Fruit fly (Drosophila melanogaster) whole organism, embryonic: ENCODE data around the gene CG15480.
A peak's percentile ranks its signal among the peaks of the same experiment; 100 is the strongest.

Experiments
- Atf-2 ChIP-seq: fragments of 200-800 bp; sonication (Bioruptor generic); optimal IDR thresholded peaks from 2 replicates; lab custom pipeline; 2016; ENCODE audit warnings: missing biosample characterization, missing genetic modification characterization
- BEAF-32 ChIP-seq: fragments of 200-800 bp; sonication (Bioruptor generic); optimal IDR thresholded peaks from 3 replicates; lab custom pipeline; 2017; ENCODE audit warnings: missing biosample characterization, missing genetic modification characterization, mild to moderate bottlenecking, moderate library complexity, missing genetic modification reagents
- CG1024 ChIP-seq: fragments of 200-800 bp; sonication (Bioruptor generic); IDR thresholded peaks from 2 replicates; pipeline ENCODE4 v1.3.6; 2022; ENCODE audit warnings: missing biosample characterization, missing genetic modification characterization
- CG10274 ChIP-seq: fragments of 200-800 bp; sonication (Bioruptor generic); optimal IDR thresholded peaks from 3 replicates; lab custom pipeline; 2017; ENCODE audit warnings: missing biosample characterization, mild to moderate bottlenecking, missing genetic modification characterization
- CG10431 ChIP-seq: fragments of 200-800 bp; sonication (Bioruptor generic); optimal IDR thresholded peaks from 3 replicates; lab custom pipeline; 2018; ENCODE audit warnings: missing biosample characterization, mild to moderate bottlenecking, missing genetic modification characterization
- CG10462 ChIP-seq: fragments of 200-800 bp; sonication (Bioruptor generic); optimal IDR thresholded peaks from 2 replicates; lab custom pipeline; 2016; ENCODE audit warnings: missing biosample characterization, missing genetic modification characterization
- CG12155 ChIP-seq: fragments of 200-800 bp; sonication (Bioruptor generic); optimal IDR thresholded peaks from 3 replicates; lab custom pipeline; 2016; ENCODE audit warnings: missing biosample characterization, missing genetic modification characterization
- CG13775 ChIP-seq: fragments of 200-800 bp; sonication (Bioruptor generic); optimal IDR thresholded peaks from 3 replicates; lab custom pipeline; 2017; ENCODE audit warnings: missing biosample characterization, mild to moderate bottlenecking, missing genetic modification characterization
- CG14441 ChIP-seq: fragments of 200-800 bp; sonication (Bioruptor generic); IDR thresholded peaks from 2 replicates; pipeline ENCODE4 v1.3.6; 2022; ENCODE audit warnings: missing biosample characterization, missing genetic modification characterization
- CG14710 ChIP-seq: fragments of 200-800 bp; sonication (Bioruptor generic); optimal IDR thresholded peaks from 3 replicates; lab custom pipeline; 2019; ENCODE audit warnings: missing biosample characterization, mild to moderate bottlenecking, missing genetic modification characterization, moderate library complexity
- CG1602 ChIP-seq: fragments of 200-800 bp; sonication (Bioruptor generic); optimal IDR thresholded peaks from 3 replicates; lab custom pipeline; 2016; ENCODE audit warnings: missing biosample characterization, missing genetic modification characterization
- CG17361 ChIP-seq: fragments of 200-800 bp; sonication (Bioruptor generic); IDR thresholded peaks from 3 replicates; pipeline ENCODE4 v1.3.6; 2022; ENCODE audit warnings: missing biosample characterization, missing genetic modification characterization
- CG2120 ChIP-seq: fragments of 200-800 bp; sonication (Bioruptor generic); optimal IDR thresholded peaks from 3 replicates; lab custom pipeline; 2016; ENCODE audit warnings: missing biosample characterization, missing genetic modification characterization
- CG2202 ChIP-seq: fragments of 200-800 bp; sonication (Bioruptor generic); optimal IDR thresholded peaks from 2 replicates; lab custom pipeline; 2018; ENCODE audit warnings: missing biosample characterization, mild to moderate bottlenecking, missing genetic modification characterization
- CG3407 ChIP-seq: fragments of 200-800 bp; sonication (Bioruptor generic); optimal IDR thresholded peaks from 2 replicates; lab custom pipeline; 2018; ENCODE audit warnings: missing biosample characterization, mild to moderate bottlenecking, missing genetic modification characterization
- CG4730 ChIP-seq: fragments of 200-800 bp; sonication (Bioruptor generic); IDR thresholded peaks from 2 replicates; pipeline ENCODE4 v1.3.6; 2022; ENCODE audit warnings: missing biosample characterization, missing genetic modification characterization
- CG7372 ChIP-seq: fragments of 200-800 bp; sonication (Bioruptor generic); IDR thresholded peaks from 2 replicates; pipeline ENCODE4 v1.3.6; 2022; ENCODE audit warnings: missing biosample characterization, missing genetic modification characterization
- CG8944 ChIP-seq: fragments of 200-800 bp; sonication (Bioruptor generic); optimal IDR thresholded peaks from 3 replicates; lab custom pipeline; 2016; ENCODE audit warnings: missing biosample characterization, missing genetic modification characterization
- Dek ChIP-seq: fragments of 200-800 bp; sonication (Bioruptor generic); optimal IDR thresholded peaks from 3 replicates; lab custom pipeline; 2019; ENCODE audit warnings: missing biosample characterization, mild to moderate bottlenecking, missing genetic modification characterization, moderate library complexity
- Dip3 ChIP-seq: fragments of 200-800 bp; sonication (Bioruptor generic); optimal IDR thresholded peaks from 3 replicates; lab custom pipeline; 2016; ENCODE audit warnings: missing biosample characterization, missing genetic modification characterization
- Dref ChIP-seq: fragments of 200-800 bp; sonication (Bioruptor generic); IDR thresholded peaks from 2 replicates; pipeline ENCODE4 v1.3.6; 2022; ENCODE audit warnings: missing biosample characterization, missing genetic modification characterization
- Drgx ChIP-seq: fragments of 200-800 bp; sonication (Bioruptor generic); IDR thresholded peaks from 2 replicates; pipeline ENCODE4 v1.3.6; 2022; ENCODE audit warnings: missing biosample characterization, missing genetic modification characterization
- Elba2 ChIP-seq: fragments of 200-800 bp; sonication (Bioruptor generic); optimal IDR thresholded peaks from 3 replicates; lab custom pipeline; 2016; ENCODE audit warnings: missing biosample characterization, missing genetic modification characterization
- Fer2 ChIP-seq: fragments of 200-800 bp; sonication (Bioruptor generic); optimal IDR thresholded peaks from 2 replicates; lab custom pipeline; 2018; ENCODE audit warnings: missing biosample characterization, mild to moderate bottlenecking, missing genetic modification characterization, moderate library complexity
- H15 ChIP-seq: fragments of 200-800 bp; sonication (Bioruptor generic); IDR thresholded peaks from 3 replicates; pipeline ENCODE4 v1.3.6; 2022; ENCODE audit warnings: missing biosample characterization, missing genetic modification characterization
- H2.0 ChIP-seq: fragments of 200-800 bp; sonication (Bioruptor generic); IDR thresholded peaks from 2 replicates; pipeline ENCODE4 v1.3.6; 2022; ENCODE audit warnings: missing biosample characterization, missing genetic modification characterization
- HLH3B ChIP-seq: fragments of 200-800 bp; sonication (Bioruptor generic); IDR thresholded peaks from 2 replicates; pipeline ENCODE4 v1.3.6; 2022; ENCODE audit warnings: missing biosample characterization, missing genetic modification characterization
- HmgZ ChIP-seq: fragments of 200-800 bp; sonication (Bioruptor generic); optimal IDR thresholded peaks from 2 replicates; lab custom pipeline; 2018; ENCODE audit warnings: missing biosample characterization, mild to moderate bottlenecking, missing genetic modification characterization
- Hmx ChIP-seq: fragments of 200-800 bp; sonication (Bioruptor generic); optimal IDR thresholded peaks from 2 replicates; lab custom pipeline; 2016; ENCODE audit warnings: missing biosample characterization, missing genetic modification characterization
- Lhr ChIP-seq: fragments of 200-800 bp; sonication (Bioruptor generic); optimal IDR thresholded peaks from 3 replicates; lab custom pipeline; 2017; ENCODE audit warnings: mild to moderate bottlenecking, missing biosample characterization, missing genetic modification reagents, missing genetic modification characterization
- MESR4 ChIP-seq: fragments of 200-800 bp; sonication (Bioruptor generic); optimal IDR thresholded peaks from 2 replicates; lab custom pipeline; 2018; ENCODE audit warnings: missing biosample characterization, mild to moderate bottlenecking, missing genetic modification characterization, moderate library complexity
- Max ChIP-seq: fragments of 200-800 bp; sonication (Bioruptor generic); optimal IDR thresholded peaks from 2 replicates; lab custom pipeline; 2016; ENCODE audit warnings: missing biosample characterization, mild to moderate bottlenecking, missing genetic modification characterization
- Nf-YA ChIP-seq: fragments of 200-800 bp; sonication (Bioruptor generic); IDR thresholded peaks from 2 replicates; pipeline ENCODE4 v1.3.6; 2022; ENCODE audit warnings: missing biosample characterization, missing genetic modification characterization
- Scr ChIP-seq: fragments of 200-800 bp; sonication (Bioruptor generic); IDR thresholded peaks from 2 replicates; pipeline ENCODE4 v1.3.6; 2022; ENCODE audit warnings: missing biosample characterization, missing genetic modification characterization; ENCODE audit not compliant: partially characterized antibody
- Ssrp ChIP-seq: fragments of 200-800 bp; sonication (Bioruptor generic); optimal IDR thresholded peaks from 2 replicates; lab custom pipeline; 2018; ENCODE audit warnings: missing biosample characterization, mild to moderate bottlenecking, missing genetic modification characterization, moderate library complexity
- bsh ChIP-seq, 2 experiments: fragments of 200-800 bp; sonication (Bioruptor generic); optimal IDR thresholded peaks; 2 replicates each; lab custom pipeline; 2017 to 2018; ENCODE audit warnings: mild to moderate bottlenecking in 2 of 2, missing biosample characterization in 2 of 2, missing genetic modification characterization in 2 of 2, moderate library complexity in 1 of 2
- cwo ChIP-seq: fragments of 200-800 bp; sonication (Bioruptor generic); optimal IDR thresholded peaks from 3 replicates; lab custom pipeline; 2017; ENCODE audit warnings: missing biosample characterization, missing genetic modification characterization, mild to moderate bottlenecking, moderate library complexity, missing genetic modification reagents
- danr ChIP-seq: fragments of 200-800 bp; sonication (Bioruptor generic); IDR thresholded peaks from 2 replicates; pipeline ENCODE4 v1.3.6; 2022; ENCODE audit warnings: missing biosample characterization, missing genetic modification characterization
- gem ChIP-seq: fragments of 200-800 bp; sonication (Bioruptor generic); optimal IDR thresholded peaks from 2 replicates; lab custom pipeline; 2019; ENCODE audit warnings: missing biosample characterization, mild to moderate bottlenecking, missing genetic modification characterization, moderate library complexity
- kah ChIP-seq: fragments of 200-800 bp; sonication (Bioruptor generic); optimal IDR thresholded peaks from 2 replicates; lab custom pipeline; 2018; ENCODE audit warnings: missing biosample characterization, mild to moderate bottlenecking, missing genetic modification characterization
- lola ChIP-seq, 3 experiments: fragments of >200 bp in 2 of 3; fragments of 200-800 bp in 1 of 3; sonication (Bioruptor generic) in 1 of 3; optimal IDR thresholded peaks; 2 replicates each; lab custom pipeline; 2017 to 2019; ENCODE audit warnings: missing biosample characterization in 3 of 3, missing genetic modification characterization in 3 of 3, mild to moderate bottlenecking in 1 of 3, moderate library complexity in 1 of 3
- nerfin-1 ChIP-seq: fragments of 200-800 bp; sonication (Bioruptor generic); optimal IDR thresholded peaks from 3 replicates; lab custom pipeline; 2019; ENCODE audit warnings: missing biosample characterization, mild to moderate bottlenecking, missing genetic modification characterization, moderate library complexity
- org-1 ChIP-seq: fragments of 200-800 bp; sonication (Bioruptor generic); optimal IDR thresholded peaks from 2 replicates; lab custom pipeline; 2017; ENCODE audit warnings: missing biosample characterization, missing genetic modification characterization
- seq ChIP-seq: fragments of 200-800 bp; sonication (Bioruptor generic); IDR thresholded peaks from 2 replicates; pipeline ENCODE4 v1.3.6; 2022; ENCODE audit warnings: missing biosample characterization, missing genetic modification characterization
- sisA ChIP-seq: fragments of 200-800 bp; sonication (Bioruptor generic); IDR thresholded peaks from 2 replicates; pipeline ENCODE4 v1.3.6; 2022; ENCODE audit warnings: missing biosample characterization, missing genetic modification characterization
- ssp ChIP-seq: fragments of 200-800 bp; sonication (Bioruptor generic); IDR thresholded peaks from 2 replicates; pipeline ENCODE4 v1.3.6; 2022; ENCODE audit warnings: missing biosample characterization, missing genetic modification characterization
- stc ChIP-seq: fragments of 200-800 bp; sonication (Bioruptor generic); IDR thresholded peaks from 2 replicates; pipeline ENCODE4 v1.3.6; 2022; ENCODE audit warnings: missing biosample characterization, missing genetic modification characterization
- vnd ChIP-seq: fragments of 200-800 bp; sonication (Bioruptor generic); IDR thresholded peaks from 3 replicates; pipeline ENCODE4 v1.3.6; 2022; ENCODE audit warnings: missing biosample characterization, missing genetic modification characterization; ENCODE audit not compliant: partially characterized antibody
- z ChIP-seq: fragments of 200-800 bp; sonication (Bioruptor generic); IDR thresholded peaks from 3 replicates; pipeline ENCODE4 v1.3.6; 2022; ENCODE audit warnings: missing biosample characterization, missing genetic modification characterization
- zen ChIP-seq: fragments of 200-800 bp; sonication (Bioruptor generic); optimal IDR thresholded peaks from 3 replicates; lab custom pipeline; 2018; ENCODE audit warnings: missing biosample characterization, mild to moderate bottlenecking, missing genetic modification characterization, moderate library complexity

CG15480 gene

DNA sequence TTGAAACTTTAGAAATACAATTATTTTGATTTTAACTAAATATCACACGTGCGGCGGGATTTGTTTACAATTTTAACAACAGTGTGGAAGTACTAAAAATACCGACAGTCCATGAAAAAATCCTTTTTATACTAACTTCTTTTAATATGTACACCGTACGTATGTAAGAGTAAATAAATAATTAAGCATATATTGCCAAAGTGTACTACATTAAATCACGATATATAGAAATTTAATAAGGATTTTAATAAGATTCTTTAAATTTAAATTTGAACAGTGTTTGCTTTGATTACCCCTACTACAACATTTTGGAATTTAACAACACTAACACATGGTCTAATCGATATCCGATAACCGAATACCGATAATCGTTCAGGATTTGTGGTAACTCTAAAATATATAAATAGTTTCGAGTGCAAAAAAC is 2.8 kb downstream of the CG15480 start, which contains the start of the genes Ski6 and CG16812 (continued):
- TF ChIP-seq CG8944 (GFP tag; lab: Kevin White, UChicago) (no peak), HLH3B (GFP tag; lab: Robert Waterston, UW) (peak; percentile 64), nerfin-1 (tag; lab: Kevin White, UChicago) (peak; percentile 82), org-1 (GFP tag; lab: Kevin White, UChicago) (no peak), Lhr (GFP tag; lab: Kevin White, UChicago) (no peak), Hmx (GFP tag; lab: Kevin White, UChicago) (peak; percentile 35), CG3407 (GFP tag; lab: Kevin White, UChicago) (peak; percentile 34), Drgx (GFP tag; lab: Robert Waterston, UW) (no peak), CG2202 (peak; percentile 43), CG1602 (GFP tag; lab: Kevin White, UChicago) (peak; percentile 60), BEAF-32 (GFP tag; lab: Kevin White, UChicago) (peak; percentile 60), Atf-2 (no peak), bsh (GFP tag; optimal IDR thresholded peaks at IDR 0.05; lab: Kevin White, UChicago) (peak in 1 of 2 experiments; percentile 79), Elba2 (GFP tag; lab: Kevin White, UChicago) (peak; percentile 29), CG10274 (GFP tag; lab: Kevin White, UChicago) (no peak), CG14710 (peak; percentile 88), Dip3 (GFP tag; lab: Kevin White, UChicago) (peak; percentile 30), seq (GFP tag; lab: Robert Waterston, UW) (no peak), ssp (GFP tag; lab: Robert Waterston, UW) (peak; percentile 50; the same call in 1 of the 2 replicates), Dref (GFP tag; lab: Robert Waterston, UW) (peak; percentile 76), kah (GFP tag; lab: Kevin White, UChicago) (no peak), MESR4 (peak; percentile 41), stc (GFP tag; lab: Robert Waterston, UW) (peak; percentile 65), Dek (peak; percentile 70), CG7372 (GFP tag; lab: Robert Waterston, UW) (no peak), cwo (GFP tag; lab: Kevin White, UChicago) (no peak), Max (GFP tag; lab: Kevin White, UChicago) (peak; percentile 75), CG12155 (GFP tag; lab: Kevin White, UChicago) (peak; percentile 77), Ssrp (tag; lab: Kevin White, UChicago) (peak; percentile 56), H15 (GFP tag; lab: Robert Waterston, UW) (peak; percentile 42; the same call in 1 of the 3 replicates), zen (tag; lab: Kevin White, UChicago) (peak; percentile 83), gem (tag; lab: Kevin White, UChicago) (peak; percentile 89), CG2120 (GFP tag; lab: Kevin White, UChicago) (peak; percentile 76), H2.0 (GFP tag; lab: Robert Waterston, UW) (peak; percentile 68), CG17361 (GFP tag; lab: Robert Waterston, UW) (peak; percentile 84), Scr (GFP tag; lab: Robert Waterston, UW) (0 out of 2 replicates have a peak, but pooled peaks have one; percentile 37), CG10462 (GFP tag; lab: Kevin White, UChicago) (peak; percentile 40), Fer2 (tag; lab: Kevin White, UChicago) (peak; percentile 66), CG10431 (GFP tag; lab: Kevin White, UChicago) (peak; percentile 40), CG13775 (GFP tag; lab: Kevin White, UChicago) (peak; percentile 65), z (GFP tag; lab: Robert Waterston, UW) (no peak), CG14441 (GFP tag; lab: Robert Waterston, UW) (peak; percentile 54), danr (peak; percentile 16; the same call in 1 of the 2 replicates), CG1024 (peak; percentile 22; the same call in 1 of the 2 replicates), sisA (GFP tag; lab: Robert Waterston, UW) (0 out of 2 replicates have a peak, but pooled peaks have one; percentile 16), HmgZ (tag; lab: Kevin White, UChicago) (peak; percentile 75), lola (GFP tag; optimal IDR thresholded peaks at IDR 0.05; lab: Kevin White, UChicago) (peak in 1 of 3 experiments; percentile 71), vnd (GFP tag; lab: Robert Waterston, UW) (no peak), Nf-YA (0 out of 2 replicates have a peak, but pooled peaks have one; percentile 4), CG4730 (GFP tag; lab: Robert Waterston, UW) (no peak)
